Worm (Caenorhabditis elegans) whole organism, L4/young adult: ENCODE results near the gene endu-2.

ENCODE experiments used
- W03F9.2 ChIP-seq: fragments of 150-350 bp; optimal IDR thresholded peaks from 2 replicates; lab custom pipeline; 2014; ENCODE audit warnings: missing biosample characterization, missing genetic modification characterization
- dao-5 ChIP-seq: sonication (generic microtip); optimal IDR thresholded peaks from 2 replicates; lab custom pipeline; 2016; ENCODE audit warnings: missing genotype, missing genetic modification characterization, moderate library complexity, missing compliant biosample characterization
- him-1 ChIP-seq: sonication (generic microtip); optimal IDR thresholded peaks from 2 replicates; lab custom pipeline; 2016; ENCODE audit warnings: missing genotype, missing genetic modification reagents, missing genetic modification characterization, missing compliant biosample characterization

- TF ChIP-seq him-1 (no peak), dao-5 (no peak), W03F9.2 (tag; lab: Kevin White, UChicago) (no peak)
These were observed 44.1 kb downstream of the endu-2 start for ce11 chrX:8286164-8286563.
